Worm (Caenorhabditis elegans) whole organism, late embryonic: Measurements from ENCODE around the gene fbxa-84.

ENCODE experiments used
- K09A11.1 ChIP-seq: sonication (generic microtip); optimal IDR thresholded peaks from 2 replicates; lab custom pipeline; 2017; ENCODE audit warnings: antibody characterized with exemption, mild to moderate bottlenecking, missing genetic modification characterization, missing compliant biosample characterization; ENCODE audit not compliant: insufficient read depth
- ceh-48 ChIP-seq: sonication (generic microtip); optimal IDR thresholded peaks from 2 replicates; lab custom pipeline; 2016; ENCODE audit warnings: missing genetic modification characterization, inconsistent platforms, missing compliant biosample characterization
- dve-1 ChIP-seq: sonication (generic microtip); optimal IDR thresholded peaks from 2 replicates; lab custom pipeline; 2017; ENCODE audit warnings: antibody characterized with exemption, mild to moderate bottlenecking, missing genetic modification characterization, missing compliant biosample characterization
- ets-4 ChIP-seq: sonication (generic microtip); optimal IDR thresholded peaks from 2 replicates; lab custom pipeline; 2016; ENCODE audit warnings: missing genetic modification characterization, missing compliant biosample characterization
- hlh-13 ChIP-seq: fragments of 200-800 bp; sonication (Bioruptor generic); optimal IDR thresholded peaks from 2 replicates; lab custom pipeline; 2018; ENCODE audit warnings: mild to moderate bottlenecking, missing genetic modification characterization, missing compliant biosample characterization
- hlh-8 ChIP-seq: sonication (generic microtip); optimal IDR thresholded peaks from 2 replicates; lab custom pipeline; 2016; ENCODE audit warnings: missing genotype, missing genetic modification characterization, missing compliant biosample characterization
- lin-11 ChIP-seq: fragments of 200-800 bp; sonication (Bioruptor generic); optimal IDR thresholded peaks from 2 replicates; lab custom pipeline; 2018; ENCODE audit warnings: mild to moderate bottlenecking, missing genetic modification characterization, missing compliant biosample characterization
- nhr-11 ChIP-seq: fragments of 150-350 bp; optimal IDR thresholded peaks from 2 replicates; lab custom pipeline; 2014; ENCODE audit warnings: missing biosample characterization, missing genetic modification characterization
- nhr-232 ChIP-seq: sonication (generic microtip); optimal IDR thresholded peaks from 2 replicates; lab custom pipeline; 2016; ENCODE audit warnings: missing genetic modification characterization, missing compliant biosample characterization
- tbx-2 ChIP-seq: sonication (generic microtip); optimal IDR thresholded peaks from 2 replicates; lab custom pipeline; 2016; ENCODE audit warnings: missing genetic modification characterization, missing compliant biosample characterization
- tbx-7 ChIP-seq: sonication (generic microtip); optimal IDR thresholded peaks from 2 replicates; lab custom pipeline; 2016; ENCODE audit warnings: missing genotype, missing genetic modification characterization, missing compliant biosample characterization
- unc-86 ChIP-seq: sonication (generic microtip); optimal IDR thresholded peaks from 2 replicates; lab custom pipeline; 2016; ENCODE audit warnings: missing genetic modification characterization, missing compliant biosample characterization

DNA sequence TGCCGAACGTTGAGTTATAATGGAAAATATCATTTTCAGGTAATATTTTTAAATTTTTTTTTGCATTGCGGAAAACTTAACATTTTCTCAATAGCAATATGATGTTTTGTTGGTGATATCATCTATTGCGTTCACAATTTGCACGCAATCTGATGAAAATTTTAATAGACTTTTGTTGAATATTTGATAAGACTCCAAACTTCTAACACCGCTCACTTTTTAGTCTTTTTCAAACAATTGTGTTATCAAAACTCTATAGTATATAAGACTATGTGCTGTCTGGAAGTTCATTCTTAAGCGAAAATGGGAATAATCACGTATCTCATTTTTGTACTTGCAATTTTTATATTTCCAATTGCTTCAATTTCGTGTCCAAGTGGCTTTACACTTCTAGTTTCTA, 6.8 kb upstream of the fbxa-84 start, which contains the start of gene clec-47:
- TF ChIP-seq hlh-8 (tag; lab: Kevin White, UChicago) (no peak), unc-86 (no peak), ceh-48 (tag; lab: Kevin White, UChicago) (no peak), lin-11 (tag; lab: Kevin White, UChicago) (no peak), tbx-2 (no peak), nhr-11 (tag; lab: Kevin White, UChicago) (no peak), tbx-7 (tag; lab: Kevin White, UChicago) (no peak), nhr-232 (tag; lab: Kevin White, UChicago) (no peak), hlh-13 (GFP tag; lab: Kevin White, UChicago) (no peak), ets-4 (tag; lab: Kevin White, UChicago) (no peak), dve-1 (tag; lab: Kevin White, UChicago) (no peak), K09A11.1 (tag; lab: Kevin White, UChicago) (no peak)
